Fruit fly (Drosophila melanogaster): ENCODE measurements around the gene CG2246.

CG2246 gene

DNA sequence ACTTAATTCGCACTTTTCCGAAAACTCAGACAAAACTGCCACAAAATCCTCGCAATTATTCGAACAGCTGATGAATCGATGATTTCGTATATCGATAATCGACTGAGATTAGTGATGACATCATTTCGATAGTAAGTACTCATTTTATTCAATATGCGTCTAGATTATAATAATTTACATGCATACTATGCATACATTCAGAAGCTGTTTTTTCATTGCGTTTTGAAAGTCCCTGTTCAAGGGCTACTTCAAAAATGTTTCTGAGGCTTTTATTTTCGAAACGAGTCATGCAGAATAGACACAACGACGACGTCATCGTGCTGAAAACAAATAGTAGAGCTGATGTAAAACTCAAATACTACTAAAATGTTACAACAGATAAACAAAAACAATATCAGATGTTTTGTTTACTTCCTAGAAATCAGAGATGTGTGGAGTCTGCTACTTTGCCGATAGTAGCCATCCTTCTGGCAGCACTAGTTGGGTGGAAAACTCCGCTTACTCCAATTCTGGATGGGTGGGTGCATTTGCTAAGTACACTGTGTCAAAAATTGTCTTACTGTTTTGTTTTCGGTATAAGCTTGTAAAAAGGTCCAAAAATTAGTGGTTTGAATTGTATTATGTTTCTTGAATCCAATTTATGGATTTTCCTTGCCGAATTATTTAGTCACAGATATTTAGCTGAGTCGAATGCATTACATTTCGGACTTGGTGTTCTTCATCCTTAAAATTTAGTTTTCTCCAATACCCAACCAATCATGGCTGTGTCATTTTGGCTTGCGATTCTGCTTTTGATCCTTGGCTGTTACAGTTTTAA is at the start of gene CG2246, which contains the start of gene CG31021 (continued):
- TF ChIP-seq CG12391 (tag; optimal IDR thresholded peaks at IDR 0.05), result peak; percentile 75
- peak; percentile 78 for TF ChIP-seq mam (GFP tag; optimal IDR thresholded peaks at IDR 0.05)
- peak; percentile 56 for TF ChIP-seq CG7786 (GFP tag; optimal IDR thresholded peaks at IDR 0.05)
- TF ChIP-seq Camta (GFP tag; optimal IDR thresholded peaks at IDR 0.05), result peak; percentile 15
- TF ChIP-seq CG2116 (GFP tag; optimal IDR thresholded peaks at IDR 0.05), result peak; percentile 64
- peak; percentile 80; the same call in 1 of the 3 replicates for TF ChIP-seq CG11560 (tag; IDR thresholded peaks at IDR 0.05)
- TF ChIP-seq CG8281 (tag; optimal IDR thresholded peaks at IDR 0.05), result no peak
- TF ChIP-seq HmgD (GFP tag; optimal IDR thresholded peaks at IDR 0.05), result peak; percentile 88
- peak; percentile 73 for TF ChIP-seq CG14710 (tag; optimal IDR thresholded peaks at IDR 0.05)
- TF ChIP-seq dysf (GFP tag; IDR thresholded peaks at IDR 0.05), result peak; percentile 51; the same call in 1 of the 3 replicates
- peak; percentile 59 for TF ChIP-seq hbn (GFP tag; IDR thresholded peaks at IDR 0.05; ENCODE audit: partially characterized antibody)
- no peak for TF ChIP-seq crol (GFP tag; IDR thresholded peaks at IDR 0.05)
- no peak; the same call in 1 of the 2 replicates for TF ChIP-seq H2.0 (GFP tag; IDR thresholded peaks at IDR 0.05)
- TF ChIP-seq CG1602 (GFP tag; optimal IDR thresholded peaks at IDR 0.05), result no peak
- peak; percentile 49 for TF ChIP-seq Hr3 (GFP tag; optimal IDR thresholded peaks at IDR 0.05)
- TF ChIP-seq CG6765 (GFP tag; optimal IDR thresholded peaks at IDR 0.05), result no peak
- no peak for TF ChIP-seq esg (GFP tag; conservative IDR thresholded peaks at IDR 0.05)
- no peak for TF ChIP-seq Oli (tag; optimal IDR thresholded peaks at IDR 0.05)
- TF ChIP-seq CG31388 (GFP tag; optimal IDR thresholded peaks at IDR 0.05), result no peak
- TF ChIP-seq ftz-f1 (GFP tag; optimal IDR thresholded peaks at IDR 0.05), result no peak
- peak; percentile 41 for TF ChIP-seq her (GFP tag; optimal IDR thresholded peaks at IDR 0.05)
- TF ChIP-seq PHDP (tag; optimal IDR thresholded peaks at IDR 0.05), result no peak
- TF ChIP-seq vvl (GFP tag; IDR thresholded peaks at IDR 0.05), result peak; percentile 80; the same call in 1 of the 2 replicates
- TF ChIP-seq CG4282 (GFP tag; optimal IDR thresholded peaks at IDR 0.05), result peak; percentile 66
- peak; percentile 4 for TF ChIP-seq corto (GFP tag; optimal IDR thresholded peaks at IDR 0.05)
- no peak for TF ChIP-seq br (optimal IDR thresholded peaks at IDR 0.05)
- no peak for TF ChIP-seq CG3065 (GFP tag; optimal IDR thresholded peaks at IDR 0.05)
- no peak for TF ChIP-seq CG7745 (tag; optimal IDR thresholded peaks at IDR 0.05)
- peak; percentile 45 for TF ChIP-seq psq (GFP tag; optimal IDR thresholded peaks at IDR 0.05)
- TF ChIP-seq Spps (tag; optimal IDR thresholded peaks at IDR 0.05), result no peak
- TF ChIP-seq CG32532 (GFP tag; IDR thresholded peaks at IDR 0.05), result peak; percentile 72
- TF ChIP-seq CG18764 (GFP tag; optimal IDR thresholded peaks at IDR 0.05), result no peak
- TF ChIP-seq dmrt11E (tag; optimal IDR thresholded peaks at IDR 0.05), result peak; percentile 44
- peak; percentile 21 for TF ChIP-seq Six4 (GFP tag; optimal IDR thresholded peaks at IDR 0.05)
- TF ChIP-seq CG17829 (tag; optimal IDR thresholded peaks at IDR 0.05), result peak; percentile 59
- peak; percentile 84 for TF ChIP-seq CG3995 (GFP tag; optimal IDR thresholded peaks at IDR 0.05)
- no peak for TF ChIP-seq CG5180 (GFP tag; optimal IDR thresholded peaks at IDR 0.05)
- TF ChIP-seq CG14667 (GFP tag; IDR thresholded peaks at IDR 0.05), result no peak
- peak; percentile 43 for TF ChIP-seq CG16815 (GFP tag; optimal IDR thresholded peaks at IDR 0.05)
- peak; percentile 57; the same call in 1 of the 3 replicates for TF ChIP-seq ken (GFP tag; IDR thresholded peaks at IDR 0.05)
- no peak for TF ChIP-seq NK7.1 (GFP tag; optimal IDR thresholded peaks at IDR 0.05)
- no peak for TF ChIP-seq wdn (GFP tag; IDR thresholded peaks at IDR 0.05)
- TF ChIP-seq CG12744 (GFP tag; optimal IDR thresholded peaks at IDR 0.05), result peak; percentile 39
- no peak for TF ChIP-seq CG6813 (GFP tag; optimal IDR thresholded peaks at IDR 0.05)
- peak; percentile 21 for TF ChIP-seq CG4424 (GFP tag; optimal IDR thresholded peaks at IDR 0.05)
- peak; percentile 27 for TF ChIP-seq kay (GFP tag; optimal IDR thresholded peaks at IDR 0.05)
- TF ChIP-seq chinmo (GFP tag; IDR thresholded peaks at IDR 0.05; ENCODE audit: partially characterized antibody), result peak; percentile 71; the same call in 1 of the 4 replicates
- peak; percentile 5 for TF ChIP-seq ewg (GFP tag; optimal IDR thresholded peaks at IDR 0.05)
- TF ChIP-seq CG9609 (GFP tag; optimal IDR thresholded peaks at IDR 0.05), result peak; percentile 36
- TF ChIP-seq HHEX (GFP tag; optimal IDR thresholded peaks at IDR 0.05), result no peak

Data from whole organism, embryonic.